Fruit fly (Drosophila melanogaster) whole organism, embryonic: ENCODE results near the gene CG5214.

Source experiments
- B-H1 ChIP-seq: fragments of 200-800 bp; sonication (Bioruptor generic); IDR thresholded peaks from 3 replicates; pipeline ENCODE4 v1.3.6; 2022; ENCODE audit warnings: missing biosample characterization, missing genetic modification characterization
- CG10366 ChIP-seq: fragments of 200-800 bp; sonication (Bioruptor generic); IDR thresholded peaks from 2 replicates; pipeline ENCODE4 v1.3.6; 2022; ENCODE audit warnings: missing biosample characterization, missing genetic modification characterization
- CG11093 ChIP-seq: fragments of 200-800 bp; sonication (Bioruptor generic); IDR thresholded peaks from 3 replicates; pipeline ENCODE4 v1.3.6; 2022; ENCODE audit warnings: missing biosample characterization, missing genetic modification characterization
- CG12744 ChIP-seq: fragments of 200-800 bp; sonication (Bioruptor generic); optimal IDR thresholded peaks from 2 replicates; lab custom pipeline; 2016; ENCODE audit warnings: missing biosample characterization, missing genetic modification characterization
- CG14014 ChIP-seq: fragments of 200-800 bp; sonication (Bioruptor generic); IDR thresholded peaks from 2 replicates; pipeline ENCODE4 v1.3.6; 2022; ENCODE audit warnings: missing biosample characterization, missing genetic modification characterization
- CG14050 ChIP-seq: fragments of 200-800 bp; sonication (Bioruptor generic); IDR thresholded peaks from 3 replicates; pipeline ENCODE4 v1.3.6; 2022; ENCODE audit warnings: missing biosample characterization, missing genetic modification characterization
- CG15514 ChIP-seq: fragments of 200-800 bp; sonication (Bioruptor generic); optimal IDR thresholded peaks from 3 replicates; lab custom pipeline; 2017; ENCODE audit warnings: missing biosample characterization, missing genetic modification characterization, mild to moderate bottlenecking, moderate library complexity, missing genetic modification reagents
- CG17186 ChIP-seq: fragments of 200-800 bp; sonication (Bioruptor generic); optimal IDR thresholded peaks from 3 replicates; lab custom pipeline; 2017; ENCODE audit warnings: missing biosample characterization, missing genetic modification reagents, missing genetic modification characterization
- CG17568 ChIP-seq: fragments of 200-800 bp; sonication (Bioruptor generic); optimal IDR thresholded peaks from 2 replicates; lab custom pipeline; 2018; ENCODE audit warnings: missing biosample characterization, mild to moderate bottlenecking, missing genetic modification characterization, moderate library complexity
- CG18011 ChIP-seq: fragments of 200-800 bp; sonication (Bioruptor generic); optimal IDR thresholded peaks from 2 replicates; lab custom pipeline; 2017; ENCODE audit warnings: missing biosample characterization, missing genetic modification characterization, mild to moderate bottlenecking, moderate library complexity, missing genotype
- CG2199 ChIP-seq: fragments of 200-800 bp; sonication (Bioruptor generic); IDR thresholded peaks from 3 replicates; pipeline ENCODE4 v1.3.6; 2022; ENCODE audit warnings: missing biosample characterization, missing genetic modification characterization
- CG2202 ChIP-seq: fragments of 200-800 bp; sonication (Bioruptor generic); optimal IDR thresholded peaks from 2 replicates; lab custom pipeline; 2018; ENCODE audit warnings: missing biosample characterization, mild to moderate bottlenecking, missing genetic modification characterization
- CG2889 ChIP-seq: fragments of 200-800 bp; sonication (Bioruptor generic); IDR thresholded peaks from 3 replicates; pipeline ENCODE4 v1.3.6; 2022; ENCODE audit warnings: missing biosample characterization, missing genetic modification characterization
- CG31365 ChIP-seq: fragments of 200-800 bp; sonication (Bioruptor generic); optimal IDR thresholded peaks from 2 replicates; lab custom pipeline; 2018; ENCODE audit warnings: missing biosample characterization, mild to moderate bottlenecking, missing genetic modification characterization
- CG3995 ChIP-seq: fragments of 200-800 bp; sonication (Bioruptor generic); optimal IDR thresholded peaks from 3 replicates; lab custom pipeline; 2016; ENCODE audit warnings: missing biosample characterization, missing genetic modification characterization
- CG5245 ChIP-seq: fragments of 200-800 bp; sonication (Bioruptor generic); optimal IDR thresholded peaks from 3 replicates; lab custom pipeline; 2016; ENCODE audit warnings: missing biosample characterization, missing genetic modification characterization
- CG6683 ChIP-seq: fragments of 200-800 bp; sonication (Bioruptor generic); optimal IDR thresholded peaks from 2 replicates; lab custom pipeline; 2017; ENCODE audit warnings: missing biosample characterization, mild to moderate bottlenecking, missing genetic modification characterization, missing genetic modification reagents
- CG7357 ChIP-seq: fragments of 200-800 bp; sonication (Bioruptor generic); IDR thresholded peaks from 3 replicates; pipeline ENCODE4 v1.3.6; 2022; ENCODE audit warnings: missing biosample characterization, missing genetic modification characterization
- CG8388 ChIP-seq: fragments of 200-800 bp; sonication (Bioruptor generic); optimal IDR thresholded peaks from 2 replicates; lab custom pipeline; 2019; ENCODE audit warnings: missing biosample characterization, mild to moderate bottlenecking, missing genetic modification characterization, moderate library complexity
- CG8765 ChIP-seq: fragments of 200-800 bp; sonication (Bioruptor generic); IDR thresholded peaks from 2 replicates; pipeline ENCODE4 v1.3.6; 2022; ENCODE audit warnings: missing biosample characterization, missing genetic modification characterization
- CG9817 ChIP-seq: fragments of 200-800 bp; sonication (Bioruptor generic); optimal IDR thresholded peaks from 2 replicates; lab custom pipeline; 2018; ENCODE audit warnings: missing biosample characterization, mild to moderate bottlenecking, missing genetic modification characterization, moderate library complexity
- Dip3 ChIP-seq: fragments of 200-800 bp; sonication (Bioruptor generic); optimal IDR thresholded peaks from 3 replicates; lab custom pipeline; 2016; ENCODE audit warnings: missing biosample characterization, missing genetic modification characterization
- Hey ChIP-seq: fragments of 200-800 bp; sonication (Bioruptor generic); optimal IDR thresholded peaks from 3 replicates; lab custom pipeline; 2018; ENCODE audit warnings: missing biosample characterization, mild to moderate bottlenecking, missing genetic modification characterization
- Hr51 ChIP-seq, 2 experiments: fragments of 200-800 bp; sonication (Bioruptor generic); optimal IDR thresholded peaks; 2 replicates in 1 of 2; 3 replicates in 1 of 2; lab custom pipeline; 2016 to 2018; ENCODE audit warnings: missing biosample characterization in 2 of 2, missing genetic modification characterization in 2 of 2, mild to moderate bottlenecking in 1 of 2, moderate library complexity in 1 of 2
- MESR4 ChIP-seq: fragments of 200-800 bp; sonication (Bioruptor generic); optimal IDR thresholded peaks from 2 replicates; lab custom pipeline; 2018; ENCODE audit warnings: missing biosample characterization, mild to moderate bottlenecking, missing genetic modification characterization, moderate library complexity
- Mrtf ChIP-seq: fragments of 200-800 bp; sonication (Bioruptor generic); IDR thresholded peaks from 3 replicates; pipeline ENCODE4 v1.3.6; 2022; ENCODE audit warnings: missing biosample characterization, missing genetic modification characterization
- Neu2 ChIP-seq: fragments of 200-800 bp; sonication (Bioruptor generic); optimal IDR thresholded peaks from 3 replicates; lab custom pipeline; 2016; ENCODE audit warnings: missing biosample characterization, missing genetic modification characterization, borderline replicate concordance
- Nf-YA ChIP-seq: fragments of 200-800 bp; sonication (Bioruptor generic); IDR thresholded peaks from 2 replicates; pipeline ENCODE4 v1.3.6; 2022; ENCODE audit warnings: missing biosample characterization, missing genetic modification characterization
- Oaz ChIP-seq: fragments of 200-800 bp; sonication (Bioruptor generic); IDR thresholded peaks from 2 replicates; pipeline ENCODE4 v1.3.6; 2022; ENCODE audit warnings: missing biosample characterization, missing genetic modification characterization
- Poxn ChIP-seq: fragments of 200-800 bp; sonication (Bioruptor generic); IDR thresholded peaks from 2 replicates; pipeline ENCODE4 v1.3.6; 2022; ENCODE audit warnings: missing biosample characterization, missing genetic modification characterization
- Sin3A ChIP-seq: fragments of >200 bp; optimal IDR thresholded peaks from 2 replicates; lab custom pipeline; 2018
- abd-A ChIP-seq: fragments of 200-800 bp; sonication (Bioruptor generic); optimal IDR thresholded peaks from 3 replicates; lab custom pipeline; 2019; ENCODE audit warnings: missing biosample characterization, mild to moderate bottlenecking, missing genetic modification characterization, moderate library complexity
- al ChIP-seq: fragments of 200-800 bp; sonication (Bioruptor generic); IDR thresholded peaks from 2 replicates; pipeline ENCODE4 v1.3.6; 2022; ENCODE audit warnings: missing biosample characterization, missing genetic modification characterization
- crc ChIP-seq: fragments of 200-800 bp; sonication (Bioruptor generic); optimal IDR thresholded peaks from 2 replicates; lab custom pipeline; 2016; ENCODE audit warnings: missing biosample characterization, missing genetic modification characterization
- dmrt99B ChIP-seq: fragments of 200-800 bp; sonication (Bioruptor generic); optimal IDR thresholded peaks from 2 replicates; lab custom pipeline; 2018; ENCODE audit warnings: missing biosample characterization, mild to moderate bottlenecking, missing genetic modification characterization, moderate library complexity
- eve ChIP-seq, 2 experiments: fragments of >200 bp; optimal IDR thresholded peaks; 2 replicates each; lab custom pipeline; 2017; ENCODE audit warnings: missing biosample characterization in 2 of 2, missing genetic modification characterization in 2 of 2
- eyg ChIP-seq: fragments of 200-800 bp; sonication (Bioruptor generic); optimal IDR thresholded peaks from 3 replicates; lab custom pipeline; 2016; ENCODE audit warnings: missing biosample characterization, missing genetic modification characterization
- fd3F ChIP-seq: fragments of 200-800 bp; sonication (Bioruptor generic); optimal IDR thresholded peaks from 2 replicates; lab custom pipeline; 2018; ENCODE audit warnings: missing biosample characterization, mild to moderate bottlenecking, missing genetic modification characterization, moderate library complexity
- gcm2 ChIP-seq: fragments of 200-800 bp; sonication (Bioruptor generic); optimal IDR thresholded peaks from 2 replicates; lab custom pipeline; 2016; ENCODE audit warnings: missing biosample characterization, missing genetic modification characterization
- ham ChIP-seq: fragments of 200-800 bp; sonication (Bioruptor generic); IDR thresholded peaks from 2 replicates; pipeline ENCODE4 v1.3.6; 2022; ENCODE audit warnings: missing biosample characterization, missing genetic modification characterization
- klu ChIP-seq: fragments of 200-800 bp; sonication (Bioruptor generic); IDR thresholded peaks from 2 replicates; pipeline ENCODE4 v1.3.6; 2022; ENCODE audit warnings: missing biosample characterization, missing genetic modification characterization
- lola ChIP-seq, 3 experiments: fragments of >200 bp in 2 of 3; fragments of 200-800 bp in 1 of 3; sonication (Bioruptor generic) in 1 of 3; optimal IDR thresholded peaks; 2 replicates each; lab custom pipeline; 2017 to 2019; ENCODE audit warnings: missing biosample characterization in 3 of 3, missing genetic modification characterization in 3 of 3, mild to moderate bottlenecking in 1 of 3, moderate library complexity in 1 of 3
- mirr ChIP-seq: fragments of 200-800 bp; sonication (Bioruptor generic); optimal IDR thresholded peaks from 3 replicates; lab custom pipeline; 2018; ENCODE audit warnings: missing biosample characterization, mild to moderate bottlenecking, missing genetic modification characterization
- phol ChIP-seq: fragments of 200-800 bp; sonication (Bioruptor generic); optimal IDR thresholded peaks from 3 replicates; lab custom pipeline; 2018; ENCODE audit warnings: missing biosample characterization, mild to moderate bottlenecking, missing genetic modification characterization, moderate library complexity
- ro ChIP-seq: fragments of 200-800 bp; sonication (Bioruptor generic); IDR thresholded peaks from 2 replicates; pipeline ENCODE4 v1.3.6; 2022; ENCODE audit warnings: missing biosample characterization, missing genetic modification characterization
- schlank ChIP-seq: fragments of 200-800 bp; sonication (Bioruptor generic); optimal IDR thresholded peaks from 2 replicates; lab custom pipeline; 2018; ENCODE audit warnings: missing biosample characterization, mild to moderate bottlenecking, missing genetic modification characterization
- sqz ChIP-seq: fragments of 200-800 bp; sonication (Bioruptor generic); optimal IDR thresholded peaks from 3 replicates; lab custom pipeline; 2018; ENCODE audit warnings: missing biosample characterization, mild to moderate bottlenecking, missing genetic modification characterization
- tgo ChIP-seq: fragments of 200-800 bp; sonication (Bioruptor generic); IDR thresholded peaks from 3 replicates; pipeline ENCODE4 v1.3.6; 2022; ENCODE audit warnings: missing biosample characterization, missing genetic modification characterization
- tna ChIP-seq: fragments of 200-800 bp; sonication (Bioruptor generic); IDR thresholded peaks from 2 replicates; pipeline ENCODE4 v1.3.6; 2022; ENCODE audit warnings: missing biosample characterization, missing genetic modification characterization; ENCODE audit not compliant: partially characterized antibody
- unpg ChIP-seq: fragments of 200-800 bp; sonication (Bioruptor generic); optimal IDR thresholded peaks from 3 replicates; lab custom pipeline; 2018; ENCODE audit warnings: missing biosample characterization, mild to moderate bottlenecking, missing genetic modification characterization, moderate library complexity
- zfh1 ChIP-seq: fragments of 200-800 bp; sonication (Bioruptor generic); IDR thresholded peaks from 3 replicates; pipeline ENCODE4 v1.3.6; 2022; ENCODE audit warnings: missing biosample characterization, missing genetic modification characterization

CG5214 gene

dm6 chr3R:11226496-11226895 is 17.6 kb upstream of the CG5214 start, which contains the start of gene CG17726 (continued):
- TF ChIP-seq CG5245 (GFP tag; lab: Kevin White, UChicago) (peak; percentile 84), tgo (GFP tag; lab: Robert Waterston, UW) (peak; percentile 98), CG10366 (GFP tag; lab: Robert Waterston, UW) (peak; percentile 98), sqz (GFP tag; lab: Kevin White, UChicago) (peak; percentile 93), CG9817 (peak; percentile 96), tna (GFP tag; lab: Robert Waterston, UW) (no peak), Dip3 (GFP tag; lab: Kevin White, UChicago) (peak; percentile 81), lola (GFP tag; optimal IDR thresholded peaks at IDR 0.05; lab: Kevin White, UChicago) (peak in 1 of 3 experiments; percentile 98), Neu2 (GFP tag; lab: Kevin White, UChicago) (no peak), klu (GFP tag; lab: Robert Waterston, UW) (peak; percentile 92), CG2202 (tag; lab: Kevin White, UChicago) (peak; percentile 95), zfh1 (GFP tag; lab: Robert Waterston, UW) (peak; percentile 98), CG6683 (peak; percentile 87), CG2889 (GFP tag; lab: Robert Waterston, UW) (peak; percentile 97), eve (GFP tag; optimal IDR thresholded peaks at IDR 0.05; lab: Kevin White, UChicago) (peak in 1 of 2 experiments; percentile 48), CG12744 (GFP tag; lab: Kevin White, UChicago) (peak; percentile 92), Oaz (GFP tag; lab: Robert Waterston, UW) (peak; percentile 97), abd-A (tag; lab: Kevin White, UChicago) (no peak), gcm2 (GFP tag; lab: Kevin White, UChicago) (peak; percentile 69), Hr51 (GFP tag; optimal IDR thresholded peaks at IDR 0.05; lab: Kevin White, UChicago) (peak; percentile 91 to 98), phol (tag; lab: Kevin White, UChicago) (peak; percentile 96), Sin3A (lab: Kevin White, UChicago) (no peak), CG18011 (peak; percentile 83), crc (GFP tag; lab: Kevin White, UChicago) (peak; percentile 77), unpg (GFP tag; lab: Kevin White, UChicago) (peak; percentile 99), Poxn (peak; percentile 90), Mrtf (GFP tag; lab: Robert Waterston, UW) (peak; percentile 96), CG15514 (GFP tag; lab: Kevin White, UChicago) (peak; percentile 86), dmrt99B (tag; lab: Kevin White, UChicago) (peak; percentile 97), Nf-YA (GFP tag; lab: Robert Waterston, UW) (peak; percentile 96), CG8765 (GFP tag; lab: Robert Waterston, UW) (peak; percentile 97), CG7357 (peak; percentile 92), CG14050 (GFP tag; lab: Robert Waterston, UW) (peak; percentile 98), CG2199 (GFP tag; lab: Robert Waterston, UW) (peak; percentile 94), eyg (GFP tag; lab: Kevin White, UChicago) (peak; percentile 66), Hey (tag; lab: Kevin White, UChicago) (no peak), CG3995 (GFP tag; lab: Kevin White, UChicago) (peak; percentile 74), al (GFP tag; lab: Robert Waterston, UW) (peak; percentile 95), CG17568 (GFP tag; lab: Kevin White, UChicago) (no peak), schlank (tag; lab: Kevin White, UChicago) (peak; percentile 88), ham (GFP tag; lab: Robert Waterston, UW) (peak; percentile 88; the same call in 1 of the 2 replicates), B-H1 (GFP tag; lab: Robert Waterston, UW) (peak; percentile 97), CG14014 (peak; percentile 98), mirr (GFP tag; lab: Kevin White, UChicago) (peak; percentile 81), CG8388 (GFP tag; lab: Kevin White, UChicago) (peak; percentile 98), CG31365 (tag; lab: Kevin White, UChicago) (peak; percentile 81), fd3F (GFP tag; lab: Kevin White, UChicago) (peak; percentile 97), CG17186 (GFP tag; lab: Kevin White, UChicago) (peak; percentile 66), MESR4 (GFP tag; lab: Kevin White, UChicago) (peak; percentile 67), CG11093 (peak; percentile 95), ro (GFP tag; lab: Robert Waterston, UW) (peak; percentile 95)
